Fruit fly (Drosophila melanogaster): ENCODE measurements around the gene Ance.
A peak's percentile ranks its signal among the peaks of the same experiment; 100 is the strongest.

The Ance gene

DNA sequence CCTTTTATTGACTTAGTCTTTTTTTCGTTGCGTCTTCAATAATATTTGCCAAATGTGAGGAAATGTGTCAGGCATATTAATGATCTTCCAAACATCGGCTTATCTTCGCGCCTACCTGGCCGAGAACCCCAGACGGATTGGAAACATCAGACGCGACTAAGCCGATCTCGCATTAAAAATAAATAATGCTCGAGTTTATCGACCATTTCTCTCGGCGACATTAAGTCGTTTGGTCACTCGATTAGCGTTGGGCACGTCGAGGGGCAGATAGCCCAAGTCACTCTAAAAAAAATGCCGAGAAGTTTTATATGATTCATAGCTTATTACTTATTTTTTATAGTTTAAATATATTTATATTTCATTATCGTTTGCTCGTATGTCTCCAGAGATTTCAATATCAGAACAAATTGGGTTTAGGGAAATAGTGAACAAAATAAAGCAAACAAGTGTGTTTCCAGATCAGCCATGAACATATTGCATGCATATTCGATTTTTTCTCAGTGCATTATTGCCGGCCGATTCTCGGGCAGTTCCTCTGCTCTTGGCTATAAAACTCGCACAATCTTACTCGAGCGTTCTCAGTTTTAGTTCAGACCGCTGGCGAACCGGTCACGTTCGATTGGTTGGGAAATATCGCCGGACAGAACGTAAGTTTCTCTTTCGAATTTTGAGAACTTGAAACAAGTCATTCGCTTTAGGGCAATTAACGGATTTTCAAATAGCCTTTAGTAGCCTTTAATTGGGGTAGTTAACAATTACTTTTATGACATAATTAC is at the start of gene Ance:
TSS of gene Ance (plus strand) at position 574 of the 776 bp plus-strand sequence.
- TF ChIP-seq Ada2b (GFP tag; IDR thresholded peaks at IDR 0.05): 0 out of 2 replicates have a peak, but pooled peaks have one; percentile 31
- peak; percentile 79 for TF ChIP-seq CG18599 (GFP tag; optimal IDR thresholded peaks at IDR 0.05)
- no peak for TF ChIP-seq CG4854 (GFP tag; optimal IDR thresholded peaks at IDR 0.05)
- peak; percentile 61 for TF ChIP-seq Meics (GFP tag; optimal IDR thresholded peaks at IDR 0.05)
- peak; percentile 34; the same call in 1 of the 2 replicates for TF ChIP-seq rib (GFP tag; IDR thresholded peaks at IDR 0.05)
- no peak for TF ChIP-seq kah (GFP tag; optimal IDR thresholded peaks at IDR 0.05)
- TF ChIP-seq Nf-YB (GFP tag; optimal IDR thresholded peaks at IDR 0.05): no peak
- 0 out of 2 replicates have a peak, but pooled peaks have one; percentile 7 for TF ChIP-seq Scr (GFP tag; IDR thresholded peaks at IDR 0.05; ENCODE audit: partially characterized antibody)
- peak; percentile 59; the same call in 1 of the 2 replicates for TF ChIP-seq Xrp1 (GFP tag; IDR thresholded peaks at IDR 0.05)
- TF ChIP-seq CG15514 (GFP tag; optimal IDR thresholded peaks at IDR 0.05): peak; percentile 19
- TF ChIP-seq sisA (GFP tag; IDR thresholded peaks at IDR 0.05): no peak
- 0 out of 2 replicates have a peak, but pooled peaks have one; percentile 26 for TF ChIP-seq CG42726 (GFP tag; IDR thresholded peaks at IDR 0.05; ENCODE audit: partially characterized antibody)
- peak; percentile 35 for TF ChIP-seq Abd-B (GFP tag; optimal IDR thresholded peaks at IDR 0.05)
- TF ChIP-seq PHDP (tag; optimal IDR thresholded peaks at IDR 0.05): peak; percentile 17
- no peak for TF ChIP-seq Sox100B (GFP tag; optimal IDR thresholded peaks at IDR 0.05)
- no peak for TF ChIP-seq CG9609 (GFP tag; optimal IDR thresholded peaks at IDR 0.05)
- peak; percentile 50 for TF ChIP-seq CG10959 (GFP tag; IDR thresholded peaks at IDR 0.05)
- TF ChIP-seq Ptx1 (GFP tag; IDR thresholded peaks at IDR 0.05): peak; percentile 54; the same call in 1 of the 2 replicates
- TF ChIP-seq gcm (GFP tag; optimal IDR thresholded peaks at IDR 0.05): no peak
- peak in 1 of 3 experiments; percentile 41 for TF ChIP-seq Stat92E (GFP tag; optimal IDR thresholded peaks at IDR 0.05)
- no peak for TF ChIP-seq luna (GFP tag; optimal IDR thresholded peaks at IDR 0.05)
- no peak for TF ChIP-seq chn (GFP tag; optimal IDR thresholded peaks at IDR 0.05)
- no peak for TF ChIP-seq fru (optimal IDR thresholded peaks at IDR 0.05)
- no peak for TF ChIP-seq ato (GFP tag; IDR thresholded peaks at IDR 0.05; ENCODE audit: partially characterized antibody)
- TF ChIP-seq Dll (GFP tag; IDR thresholded peaks at IDR 0.05; ENCODE audit: partially characterized antibody): no peak
- no peak for TF ChIP-seq Sry-δ (GFP tag; optimal IDR thresholded peaks at IDR 0.05)
- TF ChIP-seq NC2β (GFP tag; optimal IDR thresholded peaks at IDR 0.05): no peak
- no peak for TF ChIP-seq h (optimal IDR thresholded peaks at IDR 0.05)
- peak; percentile 77 for TF ChIP-seq CG7839 (tag; optimal IDR thresholded peaks at IDR 0.05)
- no peak for TF ChIP-seq mam (GFP tag; optimal IDR thresholded peaks at IDR 0.05)
- peak; percentile 69 for TF ChIP-seq NfI (GFP tag; optimal IDR thresholded peaks at IDR 0.05)
- TF ChIP-seq CG2875 (GFP tag; optimal IDR thresholded peaks at IDR 0.05): no peak
- peak; percentile 72 for TF ChIP-seq CG32532 (GFP tag; IDR thresholded peaks at IDR 0.05)
- TF ChIP-seq CG18262 (tag; optimal IDR thresholded peaks at IDR 0.05): peak; percentile 40
- TF ChIP-seq Xbp1 (GFP tag; optimal IDR thresholded peaks at IDR 0.05): peak; percentile 45
- no peak for TF ChIP-seq jumu (GFP tag; optimal IDR thresholded peaks at IDR 0.05)
- TF ChIP-seq CG7928 (GFP tag; optimal IDR thresholded peaks at IDR 0.05): no peak
- TF ChIP-seq CG13894 (tag; optimal IDR thresholded peaks at IDR 0.05): peak; percentile 88
- TF ChIP-seq chm (GFP tag; IDR thresholded peaks at IDR 0.05): 0 out of 2 replicates have a peak, but pooled peaks have one; percentile 30
- TF ChIP-seq CG11247 (GFP tag; IDR thresholded peaks at IDR 0.05): peak; percentile 66
- no peak for TF ChIP-seq D19B (GFP tag; optimal IDR thresholded peaks at IDR 0.05)
- peak; percentile 39 for TF ChIP-seq CG12391 (tag; optimal IDR thresholded peaks at IDR 0.05)
- TF ChIP-seq Oaz (GFP tag; IDR thresholded peaks at IDR 0.05): no peak
- no peak for TF ChIP-seq CG3407 (GFP tag; optimal IDR thresholded peaks at IDR 0.05)
- TF ChIP-seq CG13296 (GFP tag; optimal IDR thresholded peaks at IDR 0.05): no peak
- no peak for TF ChIP-seq CG11504 (tag; optimal IDR thresholded peaks at IDR 0.05)
- TF ChIP-seq ssp (GFP tag; IDR thresholded peaks at IDR 0.05): no peak
- TF ChIP-seq Gsc (GFP tag; IDR thresholded peaks at IDR 0.05): no peak
- no peak for TF ChIP-seq CG3838 (GFP tag; optimal IDR thresholded peaks at IDR 0.05)

All from whole organism, embryonic.